Worm (Caenorhabditis elegans) whole organism, L2 larva: Measurements from ENCODE around the gene pptr-2.

ENCODE experiments used
- aly-2 ChIP-seq: fragments of 150-350 bp; optimal IDR thresholded peaks from 2 replicates; lab custom pipeline; 2014; ENCODE audit warnings: missing biosample characterization, missing genetic modification characterization
- blmp-1 ChIP-seq: sonication (generic microtip); optimal IDR thresholded peaks from 2 replicates; lab custom pipeline; 2017; ENCODE audit warnings: missing genetic modification characterization, mild to moderate bottlenecking, missing compliant biosample characterization, antibody characterized with exemption, moderate library complexity; ENCODE audit not compliant: insufficient read depth
- ceh-16 ChIP-seq: fragments of 150-350 bp; optimal IDR thresholded peaks from 2 replicates; lab custom pipeline; 2014; ENCODE audit warnings: missing biosample characterization, missing genetic modification characterization
- dmd-4 ChIP-seq: sonication (generic microtip); optimal IDR thresholded peaks from 2 replicates; lab custom pipeline; 2017; ENCODE audit warnings: missing biosample characterization, missing genetic modification characterization
- elt-3 ChIP-seq: sonication (generic microtip); optimal IDR thresholded peaks from 2 replicates; lab custom pipeline; 2017; ENCODE audit warnings: missing biosample characterization, missing genetic modification characterization
- nhr-10 ChIP-seq: sonication (generic microtip); optimal IDR thresholded peaks from 2 replicates; lab custom pipeline; 2017; ENCODE audit warnings: missing biosample characterization, missing genetic modification characterization
- nhr-11 ChIP-seq: fragments of 150-350 bp; optimal IDR thresholded peaks from 2 replicates; lab custom pipeline; 2014; ENCODE audit warnings: missing biosample characterization, missing genetic modification characterization
- sem-4 ChIP-seq: fragments of 150-350 bp; optimal IDR thresholded peaks from 2 replicates; lab custom pipeline; 2014; ENCODE audit warnings: missing biosample characterization, missing genetic modification reagents, missing genetic modification characterization
- snpc-4 ChIP-seq: fragments of 150-350 bp; optimal IDR thresholded peaks from 2 replicates; lab custom pipeline; 2014; ENCODE audit warnings: missing biosample characterization, missing genetic modification characterization
- ztf-11 ChIP-seq: sonication (generic microtip); optimal IDR thresholded peaks from 2 replicates; lab custom pipeline; 2017; ENCODE audit warnings: missing biosample characterization, missing genetic modification characterization

- TF ChIP-seq nhr-10 (tag; lab: Kevin White, UChicago), result no peak
- TF ChIP-seq elt-3, result no peak
- TF ChIP-seq dmd-4 (tag; lab: Kevin White, UChicago), result no peak
- no peak for TF ChIP-seq aly-2 (tag; lab: Kevin White, UChicago)
- no peak for TF ChIP-seq nhr-11 (tag; lab: Kevin White, UChicago)
- no peak for TF ChIP-seq snpc-4 (tag; lab: Kevin White, UChicago)
- no peak for TF ChIP-seq ceh-16 (tag; lab: Kevin White, UChicago)
- TF ChIP-seq ztf-11 (tag; lab: Kevin White, UChicago), result no peak
- no peak for TF ChIP-seq sem-4 (tag; lab: Kevin White, UChicago)
- no peak for TF ChIP-seq blmp-1
Observed at ce11 chrV:11042538-11042937, 7.8 kb upstream of the pptr-2 start, which contains the start of gene C45B11.2.
